Fruit fly (Drosophila melanogaster): ENCODE results near the gene Arglu1.

- TF ChIP-seq CG33017 (tag; optimal IDR thresholded peaks at IDR 0.05) (no peak), CG1620 (GFP tag; optimal IDR thresholded peaks at IDR 0.05) (no peak), CG7045 (GFP tag; optimal IDR thresholded peaks at IDR 0.05) (no peak), pad (GFP tag; optimal IDR thresholded peaks at IDR 0.05) (no peak), CG12768 (GFP tag; optimal IDR thresholded peaks at IDR 0.05) (peak; percentile 39), kay (GFP tag; ENCODE audit: borderline replicate concordance) (no peak), bab1 (GFP tag; optimal IDR thresholded peaks at IDR 0.05) (no peak), ovo (GFP tag; optimal IDR thresholded peaks at IDR 0.05) (no peak), toe (GFP tag; optimal IDR thresholded peaks at IDR 0.05) (no peak), Clk (GFP tag; optimal IDR thresholded peaks at IDR 0.05) (no peak), cnc (optimal IDR thresholded peaks at IDR 0.05) (no peak), Hr96 (GFP tag; optimal IDR thresholded peaks at IDR 0.05) (no peak)
These were observed 46.3 kb upstream of the Arglu1 start, which contains the start of gene bib for dm6 chr2L:9984078-9984772.

Measured in whole organism, adult.